Worm (Caenorhabditis elegans) whole organism, L4 larva: Measurements from ENCODE around the gene npr-40.

Experiments
- arid-1 ChIP-seq: fragments of 200-800 bp; sonication (Bioruptor generic); conservative IDR thresholded peaks from 2 replicates; pipeline ENCODE4 v1.3.6; 2022; ENCODE audit warnings: missing genetic modification reagents, missing genetic modification characterization, missing compliant biosample characterization
- mep-1 ChIP-seq: fragments of 150-350 bp; sonication (generic microtip); optimal IDR thresholded peaks from 3 replicates; lab custom pipeline; 2014; ENCODE audit warnings: missing biosample characterization, missing genetic modification characterization
- nhr-77 ChIP-seq: fragments of 150-350 bp; optimal IDR thresholded peaks from 2 replicates; lab custom pipeline; 2014; ENCODE audit warnings: missing biosample characterization, missing genetic modification characterization
- pqm-1 ChIP-seq: sonication (generic microtip); optimal IDR thresholded peaks from 2 replicates; lab custom pipeline; 2017; ENCODE audit warnings: missing biosample characterization, missing genetic modification characterization
- ztf-11 ChIP-seq: fragments of 150-350 bp; optimal IDR thresholded peaks from 2 replicates; lab custom pipeline; 2014; ENCODE audit warnings: missing biosample characterization, missing genetic modification characterization

DNA sequence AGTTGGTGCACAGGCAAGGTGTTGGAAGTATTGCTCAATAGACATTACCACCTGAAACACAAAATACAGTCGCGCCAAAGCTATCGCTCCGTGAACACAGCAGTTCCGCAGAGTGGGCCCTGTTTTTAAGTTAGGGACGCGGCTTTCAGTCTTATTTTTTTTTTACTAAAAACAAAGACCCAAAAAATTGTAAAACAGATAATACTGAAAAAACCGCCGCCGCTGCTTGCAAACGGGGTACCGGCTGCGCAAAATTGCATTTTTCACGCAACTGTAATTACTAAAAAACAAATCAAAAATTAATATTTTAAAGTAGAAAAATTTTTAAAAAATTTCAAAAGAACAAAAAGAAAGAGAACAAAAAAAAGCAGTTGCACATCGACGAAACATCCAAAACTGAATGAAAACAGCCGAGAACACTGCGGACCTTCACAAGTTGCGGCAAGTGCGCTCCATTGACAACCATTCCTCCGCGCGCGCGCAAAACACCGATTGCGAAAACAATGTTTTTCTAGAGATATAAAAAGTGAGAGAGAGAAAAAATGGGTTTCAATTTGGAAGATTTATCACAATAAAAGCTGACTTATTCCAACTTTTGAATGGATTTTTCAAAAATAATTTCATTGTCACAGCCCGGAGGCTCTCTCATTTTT lies 45.7 kb upstream of the npr-40 start, which contains the start of gene F31F6.3:
- no peak for TF ChIP-seq pqm-1
- TF ChIP-seq mep-1 (tag; lab: Kevin White, UChicago), result no peak
- TF ChIP-seq ztf-11, result no peak
- TF ChIP-seq arid-1 (GFP tag; lab: Robert Waterston, UW), result no peak
- TF ChIP-seq nhr-77 (tag; lab: Kevin White, UChicago), result no peak
